Fruit fly (Drosophila melanogaster) whole organism, prepupa: ENCODE measurements around the gene CG3355.
A peak's percentile ranks its signal among the peaks of the same experiment; 100 is the strongest.

ENCODE experiments used
- Blimp-1 ChIP-seq: fragments of 200-800 bp; sonication (Bioruptor generic); optimal IDR thresholded peaks from 3 replicates; lab custom pipeline; 2017; ENCODE audit warnings: missing biosample characterization, missing genetic modification characterization, mild to moderate bottlenecking, moderate library complexity, missing genetic modification reagents
- CG10631 ChIP-seq: fragments of 200-800 bp; sonication (Bioruptor generic); optimal IDR thresholded peaks from 2 replicates; lab custom pipeline; 2016; ENCODE audit warnings: missing biosample characterization, missing genetic modification characterization
- CG11294 ChIP-seq: fragments of 200-800 bp; sonication (Bioruptor generic); IDR thresholded peaks from 2 replicates; pipeline ENCODE4 v1.3.6; 2022; ENCODE audit warnings: missing biosample characterization, missing genetic modification characterization
- CG11902 ChIP-seq: fragments of 200-800 bp; sonication (Bioruptor generic); optimal IDR thresholded peaks from 3 replicates; lab custom pipeline; 2016; ENCODE audit warnings: missing biosample characterization, missing genetic modification characterization
- CG15336 ChIP-seq: fragments of 200-800 bp; sonication (Bioruptor generic); IDR thresholded peaks from 2 replicates; pipeline ENCODE4 v1.3.6; 2022; ENCODE audit warnings: missing biosample characterization, missing genetic modification characterization
- CG1621 ChIP-seq: fragments of 200-800 bp; sonication (Bioruptor generic); optimal IDR thresholded peaks from 3 replicates; lab custom pipeline; 2018; ENCODE audit warnings: missing biosample characterization, mild to moderate bottlenecking, missing genetic modification characterization
- CG16779 ChIP-seq: fragments of 200-800 bp; sonication (Bioruptor generic); optimal IDR thresholded peaks from 3 replicates; lab custom pipeline; 2017; ENCODE audit warnings: missing biosample characterization, mild to moderate bottlenecking, missing genetic modification characterization
- CG3032 ChIP-seq: fragments of 200-800 bp; optimal IDR thresholded peaks from 2 replicates; lab custom pipeline; 2019; ENCODE audit warnings: missing biosample characterization, mild to moderate bottlenecking, missing genetic modification characterization, moderate library complexity
- CG31627 ChIP-seq: fragments of 200-800 bp; sonication (Bioruptor generic); optimal IDR thresholded peaks from 3 replicates; lab custom pipeline; 2016; ENCODE audit warnings: missing biosample characterization, missing genetic modification characterization
- CG32006 ChIP-seq: fragments of 200-800 bp; sonication (Bioruptor generic); optimal IDR thresholded peaks from 3 replicates; lab custom pipeline; 2017; ENCODE audit warnings: missing biosample characterization, mild to moderate bottlenecking, missing genetic modification characterization
- CG34406 ChIP-seq: fragments of 200-800 bp; sonication (Bioruptor generic); optimal IDR thresholded peaks from 3 replicates; lab custom pipeline; 2016; ENCODE audit warnings: missing biosample characterization, missing genetic modification characterization
- CG3919 ChIP-seq: fragments of 200-800 bp; sonication (Bioruptor generic); optimal IDR thresholded peaks from 3 replicates; lab custom pipeline; 2016; ENCODE audit warnings: missing biosample characterization, missing genetic modification characterization
- CG4318 ChIP-seq: fragments of 200-800 bp; sonication (Bioruptor generic); optimal IDR thresholded peaks from 3 replicates; lab custom pipeline; 2017; ENCODE audit warnings: missing biosample characterization, mild to moderate bottlenecking, missing genetic modification characterization
- CG6163 ChIP-seq: fragments of 200-800 bp; sonication (Bioruptor generic); IDR thresholded peaks from 3 replicates; pipeline ENCODE4 v1.3.6; 2022; ENCODE audit warnings: missing biosample characterization, missing genetic modification characterization
- CG6792 ChIP-seq: fragments of 200-800 bp; sonication (Bioruptor generic); optimal IDR thresholded peaks from 3 replicates; lab custom pipeline; 2016; ENCODE audit warnings: missing biosample characterization, missing genetic modification characterization
- CG6808 ChIP-seq: fragments of 200-800 bp; sonication (Bioruptor generic); optimal IDR thresholded peaks from 3 replicates; lab custom pipeline; 2017; ENCODE audit warnings: missing biosample characterization, missing genetic modification characterization, mild to moderate bottlenecking, moderate library complexity, missing genetic modification reagents
- CG6854 ChIP-seq: fragments of 200-800 bp; sonication (Bioruptor generic); optimal IDR thresholded peaks from 2 replicates; lab custom pipeline; 2017; ENCODE audit warnings: missing biosample characterization, mild to moderate bottlenecking, missing genetic modification characterization
- CG8319 ChIP-seq: fragments of 200-800 bp; sonication (Bioruptor generic); optimal IDR thresholded peaks from 3 replicates; lab custom pipeline; 2016; ENCODE audit warnings: missing biosample characterization, missing genetic modification characterization
- CG8632 ChIP-seq: fragments of 200-800 bp; sonication (Bioruptor generic); optimal IDR thresholded peaks from 3 replicates; lab custom pipeline; 2016; ENCODE audit warnings: missing biosample characterization, missing genetic modification characterization
- CG9139 ChIP-seq: fragments of 200-800 bp; sonication (Bioruptor generic); optimal IDR thresholded peaks from 3 replicates; lab custom pipeline; 2017; ENCODE audit warnings: missing biosample characterization, mild to moderate bottlenecking, missing genetic modification characterization
- Eip75B ChIP-seq: fragments of 200-800 bp; sonication (Bioruptor generic); optimal IDR thresholded peaks from 3 replicates; lab custom pipeline; 2016; ENCODE audit warnings: missing biosample characterization, missing genetic modification characterization
- Eip78C ChIP-seq: fragments of 200-800 bp; sonication (Bioruptor generic); peaks from one replicate; lab custom pipeline; 2016; ENCODE audit warnings: missing biosample characterization, missing genetic modification characterization
- Eip93F ChIP-seq: fragments of 200-800 bp; sonication (Bioruptor generic); optimal IDR thresholded peaks from 2 replicates; lab custom pipeline; 2016; ENCODE audit warnings: missing biosample characterization, mild to moderate bottlenecking, missing genetic modification characterization
- Ets96B ChIP-seq: fragments of 200-800 bp; optimal IDR thresholded peaks from 2 replicates; lab custom pipeline; 2019; ENCODE audit warnings: missing biosample characterization, mild to moderate bottlenecking, missing genetic modification characterization, moderate library complexity
- Gug ChIP-seq: fragments of 200-800 bp; sonication (Bioruptor generic); IDR thresholded peaks from 2 replicates; pipeline ENCODE4 v1.3.6; 2022; ENCODE audit warnings: missing biosample characterization, missing genetic modification characterization
- Hr38 ChIP-seq: sonication (Bioruptor generic); optimal IDR thresholded peaks from 2 replicates; lab custom pipeline; 2016; ENCODE audit warnings: missing biosample characterization, missing genetic modification characterization
- Hr4 ChIP-seq: fragments of 200-800 bp; sonication (Bioruptor generic); optimal IDR thresholded peaks from 3 replicates; lab custom pipeline; 2016; ENCODE audit warnings: missing biosample characterization, missing genetic modification characterization
- Met ChIP-seq: fragments of 200-800 bp; sonication (Bioruptor generic); optimal IDR thresholded peaks from 3 replicates; lab custom pipeline; 2016; ENCODE audit warnings: missing biosample characterization, missing genetic modification characterization
- Smox ChIP-seq: fragments of 200-800 bp; sonication (Bioruptor generic); optimal IDR thresholded peaks from 3 replicates; lab custom pipeline; 2016; ENCODE audit warnings: missing biosample characterization, missing genetic modification characterization
- Sox102F ChIP-seq: fragments of 200-800 bp; sonication (Bioruptor generic); optimal IDR thresholded peaks from 2 replicates; lab custom pipeline; 2016; ENCODE audit warnings: missing biosample characterization, mild to moderate bottlenecking, missing genetic modification characterization
- Sox14 ChIP-seq: fragments of 200-800 bp; sonication (Bioruptor generic); optimal IDR thresholded peaks from 3 replicates; lab custom pipeline; 2016; ENCODE audit warnings: missing biosample characterization, missing genetic modification characterization
- Sox15 ChIP-seq: fragments of 200-800 bp; sonication (Bioruptor generic); optimal IDR thresholded peaks from 3 replicates; lab custom pipeline; 2016; ENCODE audit warnings: missing biosample characterization, missing genetic modification characterization
- achi ChIP-seq: fragments of 200-800 bp; sonication (Bioruptor generic); optimal IDR thresholded peaks from 3 replicates; lab custom pipeline; 2016; ENCODE audit warnings: missing biosample characterization, missing genetic modification characterization
- acj6 ChIP-seq: fragments of 200-800 bp; sonication (Bioruptor generic); optimal IDR thresholded peaks from 3 replicates; lab custom pipeline; 2016; ENCODE audit warnings: missing biosample characterization, missing genetic modification characterization
- cyc ChIP-seq: fragments of 200-800 bp; sonication (Bioruptor generic); optimal IDR thresholded peaks from 3 replicates; lab custom pipeline; 2016; ENCODE audit warnings: missing biosample characterization, missing genetic modification characterization
- dac ChIP-seq: fragments of 200-800 bp; sonication (Bioruptor generic); optimal IDR thresholded peaks from 2 replicates; lab custom pipeline; 2017; ENCODE audit warnings: missing biosample characterization, mild to moderate bottlenecking, missing genetic modification characterization
- dsx ChIP-seq: fragments of 200-800 bp; optimal IDR thresholded peaks from 3 replicates; lab custom pipeline; 2019; ENCODE audit warnings: missing biosample characterization, mild to moderate bottlenecking, missing genetic modification characterization, moderate library complexity; ENCODE audit not compliant: poor library complexity, severe bottlenecking
- eg ChIP-seq: fragments of 200-800 bp; sonication (Bioruptor generic); IDR thresholded peaks from 3 replicates; pipeline ENCODE4 v1.3.6; 2022; ENCODE audit warnings: missing biosample characterization, missing genetic modification characterization
- esn ChIP-seq: fragments of 200-800 bp; sonication (Bioruptor generic); optimal IDR thresholded peaks from 2 replicates; lab custom pipeline; 2016; ENCODE audit warnings: missing biosample characterization, mild to moderate bottlenecking, missing genetic modification characterization, moderate library complexity
- fd85E ChIP-seq: fragments of 200-800 bp; sonication (Bioruptor generic); optimal IDR thresholded peaks from 3 replicates; lab custom pipeline; 2016; ENCODE audit warnings: missing biosample characterization, missing genetic modification characterization
- fkh ChIP-seq: fragments of 200-800 bp; sonication (Bioruptor generic); optimal IDR thresholded peaks from 3 replicates; lab custom pipeline; 2017; ENCODE audit warnings: missing biosample characterization, mild to moderate bottlenecking, missing genetic modification characterization, moderate library complexity
- lz ChIP-seq: fragments of 200-800 bp; sonication (Bioruptor generic); optimal IDR thresholded peaks from 3 replicates; lab custom pipeline; 2016; ENCODE audit warnings: missing biosample characterization, missing genetic modification characterization
- pdm3 ChIP-seq: fragments of 200-800 bp; sonication (Bioruptor generic); optimal IDR thresholded peaks from 3 replicates; lab custom pipeline; 2016; ENCODE audit warnings: missing biosample characterization, missing genetic modification characterization
- salr ChIP-seq, 2 experiments: fragments of 200-800 bp; sonication (Bioruptor generic); optimal IDR thresholded peaks; 3 replicates each; lab custom pipeline; 2016 to 2018; ENCODE audit warnings: missing biosample characterization in 2 of 2, missing genetic modification characterization in 2 of 2, mild to moderate bottlenecking in 1 of 2
- ss ChIP-seq, 2 experiments: fragments of 200-800 bp; sonication (Bioruptor generic); optimal IDR thresholded peaks; 2 replicates in 1 of 2; 3 replicates in 1 of 2; lab custom pipeline; 2017 to 2018; ENCODE audit warnings: mild to moderate bottlenecking in 2 of 2, missing biosample characterization in 2 of 2, missing genetic modification characterization in 2 of 2, moderate library complexity in 1 of 2
- topi ChIP-seq: fragments of 200-800 bp; sonication (Bioruptor generic); optimal IDR thresholded peaks from 3 replicates; lab custom pipeline; 2016; ENCODE audit warnings: missing biosample characterization, missing genetic modification characterization
- vri ChIP-seq: fragments of 200-800 bp; sonication (Bioruptor generic); optimal IDR thresholded peaks from 3 replicates; lab custom pipeline; 2016; ENCODE audit warnings: missing biosample characterization, mild to moderate bottlenecking, missing genetic modification characterization

CG3355 gene

dm6 chr2L:4632997-4633396 is 18.2 kb upstream of the CG3355 start (continued):
- peak; percentile 50 for TF ChIP-seq achi (GFP tag; lab: Kevin White, UChicago)
- peak; percentile 44; the same call in 1 of the 3 replicates for TF ChIP-seq eg (GFP tag; lab: Robert Waterston, UW)
- TF ChIP-seq CG6792: no peak
- peak; percentile 35 for TF ChIP-seq Sox14 (GFP tag; lab: Kevin White, UChicago)
- peak; percentile 64 for TF ChIP-seq CG32006 (GFP tag; lab: Kevin White, UChicago)
- TF ChIP-seq CG3919 (GFP tag; lab: Kevin White, UChicago): peak; percentile 39
- TF ChIP-seq pdm3 (GFP tag; lab: Kevin White, UChicago): peak; percentile 14
- TF ChIP-seq esn: peak; percentile 14
- TF ChIP-seq acj6: peak; percentile 30
- TF ChIP-seq ss (GFP tag; optimal IDR thresholded peaks at IDR 0.05; lab: Kevin White, UChicago): no peak
- TF ChIP-seq CG4318 (GFP tag; lab: Kevin White, UChicago): peak; percentile 10
- no peak for TF ChIP-seq CG8632 (GFP tag; lab: Kevin White, UChicago)
- TF ChIP-seq CG3032 (tag; lab: Kevin White, UChicago): no peak
- TF ChIP-seq topi: no peak
- no peak for TF ChIP-seq CG6808 (GFP tag; lab: Kevin White, UChicago)
- TF ChIP-seq Eip75B (GFP tag; lab: Kevin White, UChicago): peak; percentile 34
- no peak for TF ChIP-seq CG11902 (GFP tag; lab: Kevin White, UChicago)
- TF ChIP-seq cyc (GFP tag; lab: Kevin White, UChicago): no peak
- no peak for TF ChIP-seq salr (GFP tag; optimal IDR thresholded peaks at IDR 0.05; lab: Kevin White, UChicago)
- no peak for TF ChIP-seq Gug (GFP tag; lab: Robert Waterston, UW)
- TF ChIP-seq CG10631 (GFP tag; lab: Kevin White, UChicago): peak; percentile 45
- TF ChIP-seq vri (GFP tag; lab: Kevin White, UChicago): no peak
- no peak for TF ChIP-seq dsx (GFP tag; lab: Kevin White, UChicago)
- TF ChIP-seq fd85E (GFP tag; lab: Kevin White, UChicago): no peak
- TF ChIP-seq Blimp-1 (GFP tag; lab: Kevin White, UChicago): no peak
- TF ChIP-seq CG31627 (GFP tag; lab: Kevin White, UChicago): no peak
- TF ChIP-seq CG11294 (GFP tag; lab: Robert Waterston, UW): no peak
- no peak for TF ChIP-seq CG1621
- TF ChIP-seq fkh (GFP tag; lab: Kevin White, UChicago): no peak
- TF ChIP-seq, all 60 proteins: peak for 20

DNA sequence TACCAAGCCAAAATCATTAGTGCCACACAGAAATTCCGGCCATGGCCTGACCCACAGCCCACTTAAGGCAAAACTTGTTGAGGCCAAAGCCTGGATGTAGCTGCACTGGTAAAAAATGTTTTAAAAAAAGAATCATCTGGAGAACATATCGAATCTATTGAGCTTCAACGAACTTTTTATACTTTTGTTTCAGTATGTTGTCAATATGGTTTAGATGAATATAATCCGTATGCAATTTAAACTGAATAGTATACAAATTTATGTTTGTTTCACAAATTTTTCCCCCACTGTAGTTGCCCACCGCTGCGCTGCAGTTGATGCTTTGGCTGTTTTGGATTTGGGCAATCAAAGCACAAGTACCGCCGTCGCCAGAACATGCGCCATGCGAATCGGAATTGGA is 15.8 kb upstream of the CG3355 start:
- TF ChIP-seq dsx (GFP tag; lab: Kevin White, UChicago) (no peak), Sox14 (GFP tag; lab: Kevin White, UChicago) (peak; percentile 16), topi (peak; percentile 13), Ets96B (no peak), CG31627 (GFP tag; lab: Kevin White, UChicago) (peak; percentile 14), Eip78C (GFP tag; lab: Kevin White, UChicago) (peak; percentile 11), CG3919 (GFP tag; lab: Kevin White, UChicago) (peak; percentile 28), dac (no peak), CG15336 (peak; percentile 42; the same call in 1 of the 2 replicates), CG16779 (tag; lab: Kevin White, UChicago) (no peak), CG4318 (GFP tag; lab: Kevin White, UChicago) (peak; percentile 18), Blimp-1 (GFP tag; lab: Kevin White, UChicago) (no peak), eg (GFP tag; lab: Robert Waterston, UW) (0 out of 3 replicates have a peak, but pooled peaks have one; percentile 22), CG11902 (GFP tag; lab: Kevin White, UChicago) (no peak), pdm3 (GFP tag; lab: Kevin White, UChicago) (no peak), CG9139 (GFP tag; lab: Kevin White, UChicago) (no peak), Met (GFP tag; lab: Kevin White, UChicago) (peak; percentile 45), CG8319 (GFP tag; lab: Kevin White, UChicago) (no peak), CG10631 (GFP tag; lab: Kevin White, UChicago) (peak; percentile 41), Eip93F (GFP tag; lab: Kevin White, UChicago) (no peak), Smox (GFP tag; lab: Kevin White, UChicago) (peak; percentile 3), achi (GFP tag; lab: Kevin White, UChicago) (peak; percentile 29), CG11294 (GFP tag; lab: Robert Waterston, UW) (no peak), CG6163 (GFP tag; lab: Robert Waterston, UW) (peak; percentile 57; the same call in 2 of the 3 replicates), vri (GFP tag; lab: Kevin White, UChicago) (peak; percentile 16), Hr38 (GFP tag; lab: Kevin White, UChicago) (no peak), CG34406 (GFP tag; lab: Kevin White, UChicago) (no peak), Sox15 (no peak), fkh (GFP tag; lab: Kevin White, UChicago) (no peak), Gug (GFP tag; lab: Robert Waterston, UW) (no peak), Hr4 (GFP tag; lab: Kevin White, UChicago) (peak; percentile 58), fd85E (GFP tag; lab: Kevin White, UChicago) (no peak), Sox102F (GFP tag; lab: Kevin White, UChicago) (peak; percentile 22), CG6854 (GFP tag; lab: Kevin White, UChicago) (no peak), lz (GFP tag; lab: Kevin White, UChicago) (no peak)
